Fruit fly (Drosophila melanogaster): ENCODE data around the gene CG43245.
A peak's percentile ranks its signal among the peaks of the same experiment; 100 is the strongest.

CG43245 gene

dm6 chr3L:10795911-10796310, 24.2 kb downstream of the CG43245 start:
- TF ChIP-seq CG8301 (tag; optimal IDR thresholded peaks at IDR 0.05) (peak; percentile 34), CG32121 (GFP tag; IDR thresholded peaks at IDR 0.05) (peak; percentile 52; the same call in 1 of the 2 replicates), Ets98B (GFP tag; IDR thresholded peaks at IDR 0.05) (no peak; the same call in 1 of the 2 replicates)

- no peak for TF ChIP-seq Pif1B (GFP tag; optimal IDR thresholded peaks at IDR 0.05)
- peak; percentile 32; the same call in 1 of the 2 replicates for TF ChIP-seq CG32121 (GFP tag; IDR thresholded peaks at IDR 0.05)
- peak; percentile 44 for TF ChIP-seq Snoo (tag; optimal IDR thresholded peaks at IDR 0.05)
- TF ChIP-seq CG15710 (tag; optimal IDR thresholded peaks at IDR 0.05), result peak; percentile 9
- TF ChIP-seq CG12605 (GFP tag; IDR thresholded peaks at IDR 0.05), result no peak
- TF ChIP-seq CG17806 (tag; optimal IDR thresholded peaks at IDR 0.05), result peak; percentile 27
- peak; percentile 10 for TF ChIP-seq Pif1A (GFP tag; optimal IDR thresholded peaks at IDR 0.05)
- no peak for TF ChIP-seq Ets98B (GFP tag; IDR thresholded peaks at IDR 0.05)
- TF ChIP-seq CG8159 (tag; optimal IDR thresholded peaks at IDR 0.05), result peak; percentile 45
- peak; percentile 11 for TF ChIP-seq CG34367 (tag; optimal IDR thresholded peaks at IDR 0.05)
- TF ChIP-seq CG4496 (GFP tag; IDR thresholded peaks at IDR 0.05), result no peak
Measured at dm6 chr3L:10799988-10800387, 28.3 kb downstream of the CG43245 start.

- TF ChIP-seq CG34367 (tag; optimal IDR thresholded peaks at IDR 0.05), result no peak
- no peak for TF ChIP-seq CG13204 (GFP tag; optimal IDR thresholded peaks at IDR 0.05)
- no peak for TF ChIP-seq CG8159 (tag; optimal IDR thresholded peaks at IDR 0.05)
- no peak for TF ChIP-seq D1 (tag; optimal IDR thresholded peaks at IDR 0.05)
- no peak for TF ChIP-seq CG14655 (GFP tag; optimal IDR thresholded peaks at IDR 0.05)
- no peak for TF ChIP-seq Snoo (tag; optimal IDR thresholded peaks at IDR 0.05)
- no peak for TF ChIP-seq CG10348 (GFP tag; IDR thresholded peaks at IDR 0.05)
- TF ChIP-seq Ets98B (GFP tag; IDR thresholded peaks at IDR 0.05), result no peak
- no peak for TF ChIP-seq gl (tag; optimal IDR thresholded peaks at IDR 0.05)
- TF ChIP-seq CG12605 (GFP tag; IDR thresholded peaks at IDR 0.05), result no peak
- no peak for TF ChIP-seq Pif1B (GFP tag; optimal IDR thresholded peaks at IDR 0.05)
- TF ChIP-seq CG9948 (tag; optimal IDR thresholded peaks at IDR 0.05), result no peak
- no peak for TF ChIP-seq Pif1A (GFP tag; optimal IDR thresholded peaks at IDR 0.05)
- no peak for TF ChIP-seq CG15710 (tag; optimal IDR thresholded peaks at IDR 0.05)
- TF ChIP-seq CG17806 (tag; optimal IDR thresholded peaks at IDR 0.05), result no peak
- no peak for TF ChIP-seq CG32121 (GFP tag; IDR thresholded peaks at IDR 0.05)
- TF ChIP-seq rn (GFP tag; IDR thresholded peaks at IDR 0.05), result no peak
- no peak for TF ChIP-seq EcR (GFP tag; optimal IDR thresholded peaks at IDR 0.05)
- no peak for TF ChIP-seq fd96Ca (GFP tag; IDR thresholded peaks at IDR 0.05)
Measured at dm6 chr3L:10801140-10801646, 29.5 kb downstream of the CG43245 start, which contains the start of gene CG12523. TSS of gene CG12523 (plus strand) at chr3L:10801190.

- TF ChIP-seq Pif1A (GFP tag; optimal IDR thresholded peaks at IDR 0.05) (no peak), Pif1B (GFP tag; optimal IDR thresholded peaks at IDR 0.05) (no peak), Ets98B (GFP tag; IDR thresholded peaks at IDR 0.05) (no peak), CG10348 (GFP tag; IDR thresholded peaks at IDR 0.05) (no peak), CG4496 (GFP tag; IDR thresholded peaks at IDR 0.05) (no peak), CG8159 (tag; optimal IDR thresholded peaks at IDR 0.05) (no peak), Snoo (tag; optimal IDR thresholded peaks at IDR 0.05) (no peak), CG15710 (tag; optimal IDR thresholded peaks at IDR 0.05) (no peak), rn (GFP tag; IDR thresholded peaks at IDR 0.05) (no peak), CG34367 (tag; optimal IDR thresholded peaks at IDR 0.05) (no peak)
Measured at dm6 chr3L:10803124-10803523, 31.4 kb downstream of the CG43245 start.

dm6 chr3L:10808982-10809381, 37.3 kb downstream of the CG43245 start:
- TF ChIP-seq rn (GFP tag; IDR thresholded peaks at IDR 0.05), result no peak
- TF ChIP-seq Ets98B (GFP tag; IDR thresholded peaks at IDR 0.05), result no peak
- no peak for TF ChIP-seq CG15710 (tag; optimal IDR thresholded peaks at IDR 0.05)
- no peak for TF ChIP-seq CG8301 (tag; optimal IDR thresholded peaks at IDR 0.05)
- no peak for TF ChIP-seq CG34367 (tag; optimal IDR thresholded peaks at IDR 0.05)
- no peak for TF ChIP-seq CG32121 (GFP tag; IDR thresholded peaks at IDR 0.05)
- no peak for TF ChIP-seq Snoo (tag; optimal IDR thresholded peaks at IDR 0.05)
- TF ChIP-seq fd96Ca (GFP tag; IDR thresholded peaks at IDR 0.05), result no peak
- TF ChIP-seq CG10348 (GFP tag; IDR thresholded peaks at IDR 0.05), result no peak
- TF ChIP-seq EcR (GFP tag; optimal IDR thresholded peaks at IDR 0.05), result no peak
- TF ChIP-seq Pif1A (GFP tag; optimal IDR thresholded peaks at IDR 0.05), result no peak
- TF ChIP-seq gl (tag; optimal IDR thresholded peaks at IDR 0.05), result no peak
- no peak for TF ChIP-seq CG8159 (tag; optimal IDR thresholded peaks at IDR 0.05)
- no peak for TF ChIP-seq CG17806 (tag; optimal IDR thresholded peaks at IDR 0.05)
- TF ChIP-seq CG13204 (GFP tag; optimal IDR thresholded peaks at IDR 0.05), result no peak
- no peak for TF ChIP-seq CG9948 (tag; optimal IDR thresholded peaks at IDR 0.05)
- TF ChIP-seq D1 (tag; optimal IDR thresholded peaks at IDR 0.05), result no peak
- no peak for TF ChIP-seq Pif1B (GFP tag; optimal IDR thresholded peaks at IDR 0.05)
- no peak for TF ChIP-seq CG12605 (GFP tag; IDR thresholded peaks at IDR 0.05)
- no peak for TF ChIP-seq CG4496 (GFP tag; IDR thresholded peaks at IDR 0.05)

- peak; percentile 52; the same call in 2 of the 3 replicates for TF ChIP-seq CG4496 (GFP tag; IDR thresholded peaks at IDR 0.05)
- no peak for TF ChIP-seq Pif1B (GFP tag; optimal IDR thresholded peaks at IDR 0.05)
- no peak for TF ChIP-seq D1 (tag; optimal IDR thresholded peaks at IDR 0.05)
- no peak for TF ChIP-seq EcR (GFP tag; optimal IDR thresholded peaks at IDR 0.05)
- peak; percentile 57 for TF ChIP-seq CG17806 (tag; optimal IDR thresholded peaks at IDR 0.05)
- TF ChIP-seq CG8159 (tag; optimal IDR thresholded peaks at IDR 0.05), result peak; percentile 70
- peak; percentile 18 for TF ChIP-seq Snoo (tag; optimal IDR thresholded peaks at IDR 0.05)
- TF ChIP-seq rn (GFP tag; IDR thresholded peaks at IDR 0.05), result no peak
- no peak for TF ChIP-seq gl (tag; optimal IDR thresholded peaks at IDR 0.05)
- TF ChIP-seq Pif1A (GFP tag; optimal IDR thresholded peaks at IDR 0.05), result peak; percentile 38
- peak; percentile 38; the same call in 1 of the 2 replicates for TF ChIP-seq CG32121 (GFP tag; IDR thresholded peaks at IDR 0.05)
- no peak for TF ChIP-seq CG10348 (GFP tag; IDR thresholded peaks at IDR 0.05)
- TF ChIP-seq fd96Ca (GFP tag; IDR thresholded peaks at IDR 0.05), result no peak
- TF ChIP-seq CG14655 (GFP tag; optimal IDR thresholded peaks at IDR 0.05), result peak; percentile 18
- peak; percentile 47 for TF ChIP-seq CG15710 (tag; optimal IDR thresholded peaks at IDR 0.05)
- TF ChIP-seq CG13204 (GFP tag; optimal IDR thresholded peaks at IDR 0.05), result no peak
- peak; percentile 41 for TF ChIP-seq CG9948 (tag; optimal IDR thresholded peaks at IDR 0.05)
- peak; percentile 33 for TF ChIP-seq CG8301 (tag; optimal IDR thresholded peaks at IDR 0.05)
- TF ChIP-seq Ets98B (GFP tag; IDR thresholded peaks at IDR 0.05), result no peak
- TF ChIP-seq CG12605 (GFP tag; IDR thresholded peaks at IDR 0.05), result no peak
- peak; percentile 19 for TF ChIP-seq CG34367 (tag; optimal IDR thresholded peaks at IDR 0.05)
Measured at dm6 chr3L:10810539-10811443, 39.1 kb downstream of the CG43245 start.
